Worm (Caenorhabditis elegans) whole organism, L2 larva: ENCODE measurements around the gene R11G1.2.

Experiments used
- C34F6.9 ChIP-seq: fragments of 150-350 bp; optimal IDR thresholded peaks from 2 replicates; lab custom pipeline; 2014; ENCODE audit warnings: missing biosample characterization, missing genetic modification characterization
- Y55F3AM.14 ChIP-seq: fragments of 200-800 bp; sonication (Bioruptor generic); optimal IDR thresholded peaks from 2 replicates; lab custom pipeline; 2018; ENCODE audit warnings: mild to moderate bottlenecking, missing genetic modification characterization, missing compliant biosample characterization
- ZK546.5 ChIP-seq: sonication (generic microtip); optimal IDR thresholded peaks from 2 replicates; lab custom pipeline; 2017; ENCODE audit warnings: missing biosample characterization, missing genetic modification characterization
- aly-2 ChIP-seq: fragments of 150-350 bp; optimal IDR thresholded peaks from 2 replicates; lab custom pipeline; 2014; ENCODE audit warnings: missing biosample characterization, missing genetic modification characterization
- ama-1 ChIP-seq: fragments of 150-350 bp; optimal IDR thresholded peaks from 2 replicates; lab custom pipeline; 2018; ENCODE audit warnings: inconsistent platforms
- ceh-82 ChIP-seq: fragments of 150-350 bp; optimal IDR thresholded peaks from 2 replicates; lab custom pipeline; 2014; ENCODE audit warnings: missing biosample characterization, missing genetic modification characterization
- crh-2 ChIP-seq: sonication (generic microtip); optimal IDR thresholded peaks from 2 replicates; lab custom pipeline; 2017; ENCODE audit warnings: missing biosample characterization, missing genetic modification characterization
- egl-27 ChIP-seq: sonication (generic microtip); optimal IDR thresholded peaks from 3 replicates; lab custom pipeline; 2017; ENCODE audit warnings: missing biosample characterization, missing genetic modification reagents, missing genetic modification characterization
- fos-1 ChIP-seq: fragments of 150-350 bp; optimal IDR thresholded peaks from 2 replicates; lab custom pipeline; 2014; ENCODE audit warnings: missing biosample characterization, missing genetic modification characterization
- gmeb-1 ChIP-seq: fragments of 150-350 bp; optimal IDR thresholded peaks from 2 replicates; lab custom pipeline; 2014; ENCODE audit warnings: missing biosample characterization, missing genetic modification characterization
- lin-11 ChIP-seq: fragments of 150-350 bp; sonication (generic microtip); optimal IDR thresholded peaks from 2 replicates; lab custom pipeline; 2014; ENCODE audit warnings: missing biosample characterization, missing genetic modification characterization, inconsistent platforms, mixed read lengths
- lin-13 ChIP-seq: fragments of 150-350 bp; optimal IDR thresholded peaks from 2 replicates; lab custom pipeline; 2014; ENCODE audit warnings: missing biosample characterization, missing genetic modification reagents, missing genetic modification characterization
- lsy-2 ChIP-seq, 2 experiments: fragments of 150-350 bp in 1 of 2; sonication (generic microtip) in 1 of 2; optimal IDR thresholded peaks; 2 replicates each; lab custom pipeline; 2014 to 2017; ENCODE audit warnings: missing biosample characterization in 2 of 2, missing genetic modification characterization in 2 of 2
- mab-5 ChIP-seq: fragments of 150-350 bp; optimal IDR thresholded peaks from 2 replicates; lab custom pipeline; 2014; ENCODE audit warnings: missing biosample characterization, missing genetic modification characterization
- mdl-1 ChIP-seq, 2 experiments: fragments of 150-350 bp in 1 of 2; sonication (generic microtip) in 1 of 2; optimal IDR thresholded peaks; 2 replicates each; lab custom pipeline; 2017; ENCODE audit warnings: missing biosample characterization in 2 of 2, missing genetic modification characterization in 2 of 2
- nhr-10 ChIP-seq: sonication (generic microtip); optimal IDR thresholded peaks from 2 replicates; lab custom pipeline; 2017; ENCODE audit warnings: missing biosample characterization, missing genetic modification characterization
- nhr-11 ChIP-seq: fragments of 150-350 bp; optimal IDR thresholded peaks from 2 replicates; lab custom pipeline; 2014; ENCODE audit warnings: missing biosample characterization, missing genetic modification characterization
- nhr-12 ChIP-seq: fragments of 150-350 bp; optimal IDR thresholded peaks from 2 replicates; lab custom pipeline; 2014; ENCODE audit warnings: missing biosample characterization, missing genetic modification characterization
- nhr-129 ChIP-seq: fragments of 150-350 bp; optimal IDR thresholded peaks from 2 replicates; lab custom pipeline; 2014; ENCODE audit warnings: missing biosample characterization, missing genetic modification characterization
- nhr-21 ChIP-seq: fragments of 150-350 bp; optimal IDR thresholded peaks from 2 replicates; lab custom pipeline; 2014; ENCODE audit warnings: missing biosample characterization, missing genetic modification characterization
- nhr-237 ChIP-seq: fragments of 150-350 bp; optimal IDR thresholded peaks from 2 replicates; lab custom pipeline; 2014; ENCODE audit warnings: missing biosample characterization, missing genetic modification characterization
- peb-1 ChIP-seq: fragments of 150-350 bp; optimal IDR thresholded peaks from 2 replicates; lab custom pipeline; 2014; ENCODE audit warnings: missing biosample characterization, missing genetic modification characterization
- sem-4 ChIP-seq: fragments of 150-350 bp; optimal IDR thresholded peaks from 2 replicates; lab custom pipeline; 2014; ENCODE audit warnings: missing biosample characterization, missing genetic modification reagents, missing genetic modification characterization
- sma-3 ChIP-seq: sonication (generic microtip); optimal IDR thresholded peaks from 2 replicates; lab custom pipeline; 2016; ENCODE audit warnings: missing genetic modification reagents, missing genetic modification characterization, missing compliant biosample characterization
- snpc-4 ChIP-seq: fragments of 150-350 bp; optimal IDR thresholded peaks from 2 replicates; lab custom pipeline; 2014; ENCODE audit warnings: missing biosample characterization, missing genetic modification characterization
- unc-39 ChIP-seq: fragments of 150-350 bp; optimal IDR thresholded peaks from 2 replicates; lab custom pipeline; 2014; ENCODE audit warnings: missing biosample characterization, missing genetic modification characterization
- unc-55 ChIP-seq: fragments of 150-350 bp; sonication (generic microtip); optimal IDR thresholded peaks from 3 replicates; lab custom pipeline; 2014; ENCODE audit warnings: missing biosample characterization, missing genetic modification reagents, missing genetic modification characterization
- unc-62 ChIP-seq: fragments of 150-350 bp; optimal IDR thresholded peaks from 2 replicates; lab custom pipeline; 2014; ENCODE audit warnings: missing biosample characterization, missing genetic modification reagents, missing genetic modification characterization
- ztf-1 ChIP-seq: fragments of 200-800 bp; sonication (Bioruptor generic); conservative IDR thresholded peaks from 2 replicates; pipeline ENCODE4 v1.3.6; 2022; ENCODE audit warnings: missing genetic modification characterization, missing compliant biosample characterization
- ztf-11 ChIP-seq: sonication (generic microtip); optimal IDR thresholded peaks from 2 replicates; lab custom pipeline; 2017; ENCODE audit warnings: missing biosample characterization, missing genetic modification characterization
- ztf-4 ChIP-seq: fragments of 150-350 bp; optimal IDR thresholded peaks from 2 replicates; lab custom pipeline; 2014; ENCODE audit warnings: missing biosample characterization, missing genetic modification characterization

R11G1.2 gene

DNA sequence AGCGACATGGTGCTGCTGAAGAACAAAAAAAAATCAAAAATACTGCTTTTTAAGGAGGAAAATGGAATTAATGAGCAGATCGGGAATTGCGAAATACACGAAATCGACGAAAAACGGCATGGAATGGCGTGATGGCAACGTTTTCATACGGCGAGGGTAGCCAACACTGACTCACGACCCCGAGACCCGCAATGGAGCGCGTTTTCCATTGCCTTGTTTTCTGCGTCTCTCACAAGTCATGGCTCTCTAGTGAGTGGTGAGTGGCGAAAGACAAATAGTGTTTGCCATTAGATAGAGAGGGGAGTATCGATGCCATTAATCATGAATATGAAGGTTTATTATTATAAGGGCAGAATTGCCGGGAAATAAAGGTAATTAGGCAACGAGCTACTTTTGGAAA is 44.7 kb upstream of the R11G1.2 start, which contains the start of gene C18B2.4 (continued):
- TF ChIP-seq sem-4 (tag; lab: Kevin White, UChicago), result peak; percentile 53
- peak; percentile 47 for TF ChIP-seq sma-3 (GFP tag; lab: Kevin White, UChicago)
- peak; percentile 24 for TF ChIP-seq ztf-4
- peak; percentile 86 for TF ChIP-seq unc-55 (GFP tag; lab: Kevin White, UChicago)
- no peak for TF ChIP-seq ceh-82
- TF ChIP-seq egl-27 (tag; lab: Kevin White, UChicago), result no peak
- peak; percentile 86 for TF ChIP-seq nhr-129 (tag; lab: Kevin White, UChicago)

DNA sequence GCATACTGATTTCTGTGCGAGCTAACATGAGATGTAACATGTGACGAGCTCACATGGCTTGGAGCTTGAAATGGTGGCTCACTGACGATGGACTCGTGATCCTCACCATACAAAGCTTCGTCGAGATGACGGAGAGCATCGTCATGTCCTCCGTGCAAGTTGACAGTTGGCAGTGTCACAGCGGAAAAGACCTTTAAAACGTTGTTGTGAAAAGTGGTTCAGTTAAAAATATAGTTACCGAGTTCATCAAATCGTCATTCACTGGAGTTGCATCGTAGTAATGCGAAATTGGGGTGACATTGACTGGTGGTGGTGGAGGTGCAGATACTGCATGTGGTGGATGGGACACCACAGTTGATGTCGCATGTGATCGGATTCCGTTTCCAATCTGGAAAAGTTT is 40.0 kb upstream of the R11G1.2 start:
- TF ChIP-seq ztf-11 (no peak), nhr-237 (no peak), mdl-1 (tag; optimal IDR thresholded peaks at IDR 0.05; lab: Kevin White, UChicago) (no peak), ZK546.5 (tag; lab: Kevin White, UChicago) (no peak), lin-11 (no peak), unc-55 (GFP tag; lab: Kevin White, UChicago) (no peak), lsy-2 (tag; optimal IDR thresholded peaks at IDR 0.05; lab: Kevin White, UChicago) (no peak), nhr-129 (tag; lab: Kevin White, UChicago) (no peak), ztf-1 (no peak), ama-1 (lab: Kevin White, UChicago) (no peak), C34F6.9 (tag; lab: Kevin White, UChicago) (no peak), nhr-11 (no peak), unc-62 (GFP tag; lab: Kevin White, UChicago) (no peak), nhr-10 (tag; lab: Kevin White, UChicago) (no peak), unc-39 (tag; lab: Kevin White, UChicago) (no peak), nhr-12 (tag; lab: Kevin White, UChicago) (no peak)

DNA sequence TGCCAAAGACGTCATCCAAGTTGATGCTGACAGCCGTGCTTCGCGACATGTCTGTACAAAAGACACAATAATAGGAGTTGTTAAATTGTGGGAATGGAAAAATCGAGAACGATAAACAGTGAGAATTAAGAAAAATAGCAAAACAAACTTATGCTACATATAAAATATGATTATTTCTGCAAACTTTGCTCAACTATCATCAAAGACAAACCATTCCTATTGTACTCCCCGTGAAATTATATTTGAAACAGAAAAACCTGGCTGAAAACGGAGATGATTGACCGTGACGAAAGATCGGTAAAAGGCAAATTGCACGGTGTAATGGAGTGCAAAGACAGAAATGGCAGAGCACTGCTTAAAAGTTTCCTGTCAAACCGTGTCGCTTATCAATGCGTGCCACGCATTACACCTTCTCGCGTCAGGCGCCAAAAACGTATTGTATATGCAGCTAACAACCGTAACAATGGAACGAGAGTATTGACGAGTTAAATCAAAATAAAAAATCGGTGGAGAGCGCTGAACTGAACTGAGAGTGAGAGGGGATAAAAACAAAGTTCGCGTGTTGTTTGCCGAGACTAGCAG is 39.3 kb upstream of the R11G1.2 start, which contains the start of gene C18B2.5:
TSS of gene C18B2.5 (minus strand) at position 51 of the 582 bp plus-strand sequence.
- TF ChIP-seq unc-62 (GFP tag; lab: Kevin White, UChicago) (no peak), gmeb-1 (tag; lab: Kevin White, UChicago) (peak; percentile 30), aly-2 (tag; lab: Kevin White, UChicago) (no peak), fos-1 (tag; lab: Kevin White, UChicago) (peak; percentile 83), crh-2 (tag; lab: Kevin White, UChicago) (peak; percentile 77), Y55F3AM.14 (GFP tag; lab: Kevin White, UChicago) (no peak)

DNA sequence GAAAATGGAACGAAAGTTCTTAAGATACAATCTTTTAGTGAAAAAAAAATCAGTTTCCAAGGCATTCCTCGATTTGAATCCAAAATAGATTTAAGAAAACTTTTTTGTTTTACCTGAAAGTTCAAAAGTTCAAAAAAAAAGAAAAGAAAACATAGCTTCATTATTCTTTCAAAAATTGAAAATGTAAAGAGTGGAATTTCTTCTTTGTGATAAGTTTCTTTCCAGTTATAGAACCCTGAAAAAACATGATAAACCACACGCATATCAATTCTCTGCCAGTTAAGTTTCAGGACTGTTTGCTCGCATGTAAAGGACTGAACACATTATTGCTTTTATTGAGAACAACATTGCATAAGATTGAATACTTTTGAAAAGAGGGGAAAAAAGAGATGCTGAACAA is 38.7 kb upstream of the R11G1.2 start:
- TF ChIP-seq ceh-82, result no peak
- no peak for TF ChIP-seq snpc-4

DNA sequence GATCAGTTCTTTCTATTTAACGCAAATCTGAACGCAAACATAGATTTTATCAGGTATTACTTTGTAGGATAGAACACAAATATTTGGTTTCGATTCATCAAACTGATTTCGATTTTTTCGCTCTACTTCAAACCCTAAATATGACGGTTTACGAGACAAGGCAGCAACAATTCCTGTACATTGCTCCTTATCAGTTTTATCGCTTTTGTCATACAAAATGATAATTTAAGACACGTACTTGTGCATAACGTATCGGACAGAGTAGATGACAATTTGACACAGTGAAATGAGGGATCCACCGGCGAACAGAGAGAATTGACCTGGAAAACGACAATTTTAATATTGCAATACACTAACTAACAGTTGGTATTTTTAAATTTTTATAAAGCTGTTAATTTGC is 36.7 kb upstream of the R11G1.2 start:
- no peak for TF ChIP-seq mab-5 (tag; lab: Kevin White, UChicago)
- peak; percentile 61 for TF ChIP-seq crh-2 (tag; lab: Kevin White, UChicago)
- no peak for TF ChIP-seq lin-13 (GFP tag; lab: Kevin White, UChicago)
- TF ChIP-seq fos-1 (tag; lab: Kevin White, UChicago), result peak; percentile 94
- no peak for TF ChIP-seq lin-11

DNA sequence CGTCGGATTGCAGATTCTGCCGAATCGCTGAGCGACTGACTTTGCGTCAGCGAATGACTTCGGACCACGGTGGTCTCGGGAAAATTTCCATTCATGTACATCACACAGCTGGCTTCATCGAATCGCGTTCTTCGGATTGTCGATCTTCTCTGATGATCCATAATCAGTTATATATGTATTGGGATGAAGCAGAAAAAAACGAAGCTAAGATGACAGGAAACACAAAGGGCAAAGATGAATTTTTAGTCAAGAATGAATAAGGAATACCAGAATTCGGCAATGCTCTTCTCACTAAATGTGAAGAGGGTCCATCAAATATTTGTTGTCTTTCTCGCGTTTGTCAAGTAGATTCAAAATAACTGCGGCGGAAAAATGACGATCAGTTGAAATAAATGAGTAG is 33.2 kb upstream of the R11G1.2 start, which contains the start of gene del-9:
TSS of gene del-9 (minus strand) at position 101 of the 400 bp plus-strand sequence.
- TF ChIP-seq peb-1 (tag; lab: Kevin White, UChicago) (no peak), nhr-21 (no peak), fos-1 (tag; lab: Kevin White, UChicago) (no peak), ztf-11 (no peak)

DNA sequence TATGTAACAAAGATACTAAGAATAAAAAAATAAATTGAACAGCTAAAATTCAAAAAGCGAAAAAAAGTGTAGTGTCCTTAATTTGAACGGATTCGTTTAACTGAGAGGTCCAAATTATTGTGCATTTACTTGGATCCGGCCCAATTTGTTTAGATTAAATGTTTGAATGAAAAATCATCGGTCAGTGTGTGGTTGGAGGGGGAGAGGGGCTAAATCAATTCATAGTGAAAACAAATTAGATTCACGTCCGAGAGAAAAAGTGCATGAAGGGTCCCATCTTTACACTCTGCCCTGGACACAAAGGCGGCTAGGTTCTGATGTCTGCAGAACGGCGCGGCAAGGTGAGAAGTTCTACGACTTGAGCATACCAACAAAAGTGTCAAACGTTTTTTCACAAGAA is 31.6 kb upstream of the R11G1.2 start:
- TF ChIP-seq nhr-12 (tag; lab: Kevin White, UChicago) (no peak), lin-13 (GFP tag; lab: Kevin White, UChicago) (no peak), lin-11 (no peak), fos-1 (tag; lab: Kevin White, UChicago) (no peak), C34F6.9 (tag; lab: Kevin White, UChicago) (no peak), peb-1 (tag; lab: Kevin White, UChicago) (no peak), nhr-237 (no peak), crh-2 (tag; lab: Kevin White, UChicago) (no peak), nhr-11 (no peak)
